Fruit fly (Drosophila melanogaster): ENCODE data around the gene S6KL.

Gene S6KL

DNA sequence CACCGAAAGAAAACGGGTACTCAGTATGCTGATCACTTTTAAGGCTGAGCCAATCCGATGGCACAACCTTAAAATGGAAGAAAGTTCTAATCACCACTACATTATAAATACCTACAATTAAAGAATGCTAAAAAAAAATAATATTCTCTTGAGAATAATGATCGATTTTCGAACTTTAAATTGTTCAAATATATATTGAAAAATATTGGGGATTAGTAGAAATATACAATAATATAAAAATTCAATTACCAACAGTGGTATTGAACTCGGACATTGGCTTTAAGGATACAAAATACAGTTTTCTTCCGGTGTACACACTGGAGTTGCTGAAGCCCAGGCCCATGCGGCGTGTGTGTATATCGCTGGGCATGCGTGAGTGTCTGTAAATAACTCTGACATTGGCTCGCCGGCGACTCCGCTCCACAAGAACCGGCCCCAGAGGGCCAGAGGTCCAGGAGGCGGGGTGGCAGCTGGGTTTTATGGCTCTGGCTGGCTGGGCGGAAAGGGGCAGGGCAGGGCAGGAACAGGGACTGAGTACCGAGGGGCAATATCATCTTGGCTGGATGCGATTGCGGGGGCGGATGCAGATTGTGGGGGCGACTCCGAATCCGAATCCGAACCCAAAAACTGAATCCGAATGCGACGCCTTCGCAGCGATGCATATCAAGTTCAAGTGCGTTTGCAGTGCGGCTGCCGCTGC lies 12.3 kb upstream of the S6KL start:
- TF ChIP-seq Ets98B (GFP tag; IDR thresholded peaks at IDR 0.05): no peak; the same call in 1 of the 2 replicates
- peak; percentile 72 for TF ChIP-seq Pif1B (GFP tag; optimal IDR thresholded peaks at IDR 0.05)
- TF ChIP-seq CG15710 (tag; optimal IDR thresholded peaks at IDR 0.05): peak; percentile 92
- peak; percentile 84 for TF ChIP-seq D1 (tag; optimal IDR thresholded peaks at IDR 0.05)
- TF ChIP-seq CG9948 (tag; optimal IDR thresholded peaks at IDR 0.05): peak; percentile 91
- peak; percentile 94 for TF ChIP-seq CG14655 (GFP tag; optimal IDR thresholded peaks at IDR 0.05)
- peak; percentile 11; the same call in 1 of the 2 replicates for TF ChIP-seq CG12605 (GFP tag; IDR thresholded peaks at IDR 0.05)
- peak; percentile 48; the same call in 1 of the 3 replicates for TF ChIP-seq CG4496 (GFP tag; IDR thresholded peaks at IDR 0.05)
- TF ChIP-seq rn (GFP tag; IDR thresholded peaks at IDR 0.05): no peak
- TF ChIP-seq CG13204 (GFP tag; optimal IDR thresholded peaks at IDR 0.05): peak; percentile 89
- TF ChIP-seq Pif1A (GFP tag; optimal IDR thresholded peaks at IDR 0.05): peak; percentile 78
- TF ChIP-seq CG32121 (GFP tag; IDR thresholded peaks at IDR 0.05): no peak; the same call in 1 of the 2 replicates
- peak; percentile 83 for TF ChIP-seq CG17806 (tag; optimal IDR thresholded peaks at IDR 0.05)
- peak; percentile 72 for TF ChIP-seq gl (tag; optimal IDR thresholded peaks at IDR 0.05)
- peak; percentile 93 for TF ChIP-seq CG8159 (tag; optimal IDR thresholded peaks at IDR 0.05)
- TF ChIP-seq Snoo (tag; optimal IDR thresholded peaks at IDR 0.05): peak; percentile 86
- peak; percentile 56; the same call in 1 of the 3 replicates for TF ChIP-seq fd96Ca (GFP tag; IDR thresholded peaks at IDR 0.05)
- TF ChIP-seq CG10348 (GFP tag; IDR thresholded peaks at IDR 0.05): no peak
- peak; percentile 87 for TF ChIP-seq CG8301 (tag; optimal IDR thresholded peaks at IDR 0.05)
- TF ChIP-seq CG34367 (tag; optimal IDR thresholded peaks at IDR 0.05): peak; percentile 87
- peak; percentile 67 for TF ChIP-seq EcR (GFP tag; optimal IDR thresholded peaks at IDR 0.05)

DNA sequence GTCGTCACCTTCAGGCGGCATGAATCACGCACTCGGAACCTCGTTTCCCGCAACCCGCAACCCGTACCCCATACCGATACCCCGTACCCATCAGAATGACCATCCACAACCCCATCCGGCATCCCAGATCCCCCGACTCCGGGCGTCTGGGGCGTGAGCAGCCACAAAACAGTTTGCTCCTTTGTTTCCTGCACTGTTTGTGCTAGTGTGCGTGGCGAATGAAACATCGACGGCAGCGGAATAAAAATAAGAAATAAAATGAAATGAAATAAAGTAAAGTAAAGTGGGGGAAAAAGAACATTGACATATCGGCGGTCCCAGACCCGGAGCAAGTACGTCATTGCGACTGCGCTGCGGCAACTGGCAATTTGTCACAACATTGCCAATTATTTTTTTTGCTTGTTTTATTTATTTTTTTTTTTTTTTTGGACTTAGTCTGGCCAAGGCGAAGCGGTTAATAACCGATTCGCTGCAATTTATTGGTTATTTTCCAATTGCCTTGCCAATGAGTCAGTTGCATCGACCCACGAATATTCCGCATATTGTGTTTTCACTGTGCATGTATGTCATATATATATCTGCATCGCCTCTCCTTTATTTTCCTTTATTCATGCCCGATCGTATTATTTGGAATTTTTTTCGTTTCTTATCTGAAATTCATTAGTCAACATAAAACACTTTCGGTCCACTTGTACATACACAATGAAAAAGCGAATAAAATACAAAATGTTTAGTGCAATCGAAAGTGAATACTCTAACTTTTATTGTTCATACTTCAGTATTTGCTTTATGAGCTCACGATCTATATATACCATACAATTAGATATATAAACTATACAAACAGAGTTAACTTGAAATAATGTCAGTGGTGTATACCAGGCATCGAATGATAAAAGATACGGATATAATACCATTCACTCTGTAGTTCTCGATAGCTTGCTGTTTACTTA lies 11.0 kb upstream of the S6KL start:
- peak; percentile 37; the same call in 1 of the 2 replicates for TF ChIP-seq CG12605 (GFP tag; IDR thresholded peaks at IDR 0.05)
- TF ChIP-seq Pif1A (GFP tag; optimal IDR thresholded peaks at IDR 0.05): peak; percentile 44
- TF ChIP-seq CG4496 (GFP tag; IDR thresholded peaks at IDR 0.05): peak; percentile 54
- peak; percentile 19; the same call in 1 of the 2 replicates for TF ChIP-seq Ets98B (GFP tag; IDR thresholded peaks at IDR 0.05)
- TF ChIP-seq CG32121 (GFP tag; IDR thresholded peaks at IDR 0.05): peak; percentile 44; the same call in 1 of the 2 replicates
- TF ChIP-seq Pif1B (GFP tag; optimal IDR thresholded peaks at IDR 0.05): peak; percentile 41
- TF ChIP-seq EcR (GFP tag; optimal IDR thresholded peaks at IDR 0.05): peak; percentile 89
- no peak for TF ChIP-seq CG8159 (tag; optimal IDR thresholded peaks at IDR 0.05)
- peak; percentile 68 for TF ChIP-seq CG13204 (GFP tag; optimal IDR thresholded peaks at IDR 0.05)
- TF ChIP-seq fd96Ca (GFP tag; IDR thresholded peaks at IDR 0.05): peak; percentile 48; the same call in 1 of the 3 replicates
- no peak for TF ChIP-seq CG17806 (tag; optimal IDR thresholded peaks at IDR 0.05)
- peak; percentile 32 for TF ChIP-seq Snoo (tag; optimal IDR thresholded peaks at IDR 0.05)
- TF ChIP-seq CG14655 (GFP tag; optimal IDR thresholded peaks at IDR 0.05): peak; percentile 30
- peak; percentile 2 for TF ChIP-seq CG15710 (tag; optimal IDR thresholded peaks at IDR 0.05)
- no peak for TF ChIP-seq rn (GFP tag; IDR thresholded peaks at IDR 0.05)

DNA sequence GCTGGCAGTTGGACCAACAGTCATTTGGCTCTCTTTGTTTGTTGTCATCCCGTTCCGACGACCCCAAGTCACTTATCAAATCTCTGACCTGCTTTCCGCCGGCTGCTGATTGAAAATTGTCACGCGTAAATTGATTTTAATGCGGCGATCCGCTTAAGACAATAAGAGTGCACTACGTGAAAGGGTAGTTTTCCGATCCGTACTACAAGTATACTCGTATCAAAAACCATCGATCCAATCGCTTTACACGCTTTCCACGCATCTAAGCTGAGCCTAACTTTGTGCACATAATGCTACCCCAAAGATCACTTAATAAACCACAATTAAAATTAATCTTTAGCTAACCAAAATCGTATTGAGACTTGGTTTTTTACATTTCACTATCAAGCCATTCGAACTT lies 8.6 kb upstream of the S6KL start:
- TF ChIP-seq EcR (GFP tag; optimal IDR thresholded peaks at IDR 0.05): peak; percentile 38
- TF ChIP-seq CG17806 (tag; optimal IDR thresholded peaks at IDR 0.05): no peak

DNA sequence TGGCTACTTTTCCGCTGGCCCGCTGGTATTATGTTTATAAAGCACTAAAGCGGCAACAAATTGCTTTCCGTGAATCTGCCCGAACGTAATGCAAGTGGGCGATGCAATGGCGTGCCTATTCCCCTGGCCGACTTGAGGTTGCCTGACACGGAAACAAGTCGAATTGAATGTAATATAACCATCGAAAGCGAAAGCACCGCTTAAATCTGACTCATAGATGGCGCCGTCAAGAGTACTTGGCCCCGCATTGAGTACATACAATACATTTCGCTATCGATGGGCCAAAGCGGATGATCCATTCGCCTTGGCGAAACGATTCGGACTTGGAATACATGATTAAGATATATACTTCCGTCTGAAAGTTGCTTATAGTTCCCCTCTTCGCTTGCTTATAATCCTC lies 8.0 kb upstream of the S6KL start:
- no peak for TF ChIP-seq CG12605 (GFP tag; IDR thresholded peaks at IDR 0.05)
- no peak for TF ChIP-seq gl (tag; optimal IDR thresholded peaks at IDR 0.05)
- TF ChIP-seq CG8159 (tag; optimal IDR thresholded peaks at IDR 0.05): no peak
- TF ChIP-seq rn (GFP tag; IDR thresholded peaks at IDR 0.05): no peak
- TF ChIP-seq Ets98B (GFP tag; IDR thresholded peaks at IDR 0.05): no peak
- no peak for TF ChIP-seq CG34367 (tag; optimal IDR thresholded peaks at IDR 0.05)
- TF ChIP-seq EcR (GFP tag; optimal IDR thresholded peaks at IDR 0.05): no peak
- no peak for TF ChIP-seq CG8301 (tag; optimal IDR thresholded peaks at IDR 0.05)
- TF ChIP-seq CG4496 (GFP tag; IDR thresholded peaks at IDR 0.05): no peak
- TF ChIP-seq CG32121 (GFP tag; IDR thresholded peaks at IDR 0.05): no peak
- TF ChIP-seq CG17806 (tag; optimal IDR thresholded peaks at IDR 0.05): no peak
- TF ChIP-seq CG13204 (GFP tag; optimal IDR thresholded peaks at IDR 0.05): no peak
- no peak for TF ChIP-seq Snoo (tag; optimal IDR thresholded peaks at IDR 0.05)

DNA sequence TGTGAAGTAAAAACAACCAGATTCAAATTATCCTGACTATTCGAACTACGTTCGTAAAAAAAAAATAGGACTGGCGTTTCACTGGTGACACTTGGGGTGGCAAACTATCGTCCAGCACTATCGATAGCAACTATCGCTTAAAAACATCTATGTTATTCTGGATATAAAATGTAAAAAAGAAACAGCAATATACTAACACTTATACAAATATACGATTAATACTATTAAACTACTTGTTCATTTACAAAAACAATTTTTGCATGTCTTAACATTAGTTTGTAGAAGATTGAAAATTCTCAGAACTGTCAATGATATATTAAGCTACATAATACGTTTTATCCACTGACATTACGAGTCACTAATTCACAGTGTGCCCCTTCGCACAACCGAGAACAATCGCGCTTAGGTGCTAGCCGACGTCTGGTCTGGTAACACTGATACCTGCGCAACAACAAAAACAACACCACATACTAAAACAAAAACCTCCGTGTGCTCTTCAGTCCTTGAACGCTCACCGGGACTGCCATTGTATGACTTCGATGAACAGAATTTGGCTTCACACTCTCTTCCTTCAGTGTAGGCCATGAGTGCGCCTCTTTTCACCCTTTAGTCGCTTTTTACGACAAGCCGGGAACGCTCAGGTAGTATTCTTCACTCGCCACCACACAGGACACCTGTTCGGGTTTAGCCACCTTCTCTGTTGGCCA lies 4.7 kb upstream of the S6KL start, which contains the start of gene CG18259:
Gene CG18259, minus strand, starts transcription at position 78 of the 707 bp plus-strand sequence.
- no peak for TF ChIP-seq CG12605 (GFP tag; IDR thresholded peaks at IDR 0.05)
- no peak for TF ChIP-seq CG9948 (tag; optimal IDR thresholded peaks at IDR 0.05)
- peak; percentile 24; the same call in 1 of the 3 replicates for TF ChIP-seq CG4496 (GFP tag; IDR thresholded peaks at IDR 0.05)
